Fruit fly (Drosophila melanogaster): ENCODE data around the gene CG14606.

Gene CG14606

dm6 chr3R:7187093-7187912, 29.6 kb downstream of the CG14606 start (continued):
- TF ChIP-seq BEAF-32 (GFP tag; optimal IDR thresholded peaks at IDR 0.05) (peak; percentile 30), ab (GFP tag; optimal IDR thresholded peaks at IDR 0.05) (no peak), Ets97D (GFP tag; optimal IDR thresholded peaks at IDR 0.05) (no peak), zf30C (GFP tag; optimal IDR thresholded peaks at IDR 0.05) (peak; percentile 72), CG11723 (GFP tag; optimal IDR thresholded peaks at IDR 0.05) (no peak), tll (GFP tag; optimal IDR thresholded peaks at IDR 0.05) (no peak), Lim3 (GFP tag; IDR thresholded peaks at IDR 0.05) (no peak), NK7.1 (GFP tag; optimal IDR thresholded peaks at IDR 0.05) (no peak), CG4360 (GFP tag; IDR thresholded peaks at IDR 0.05) (peak; percentile 12; the same call in 1 of the 2 replicates), CG11696 (GFP tag; IDR thresholded peaks at IDR 0.05) (no peak), MESR4 (GFP tag; optimal IDR thresholded peaks at IDR 0.05) (peak; percentile 81), cg (GFP tag; optimal IDR thresholded peaks at IDR 0.05) (peak; percentile 96), Dll (GFP tag; IDR thresholded peaks at IDR 0.05; ENCODE audit: partially characterized antibody) (peak; percentile 35; the same call in 1 of the 4 replicates), gfzf (GFP tag; optimal IDR thresholded peaks at IDR 0.05) (peak; percentile 19), CG4404 (GFP tag; IDR thresholded peaks at IDR 0.05) (no peak), D19A (tag; optimal IDR thresholded peaks at IDR 0.05) (peak; percentile 5), CG13624 (GFP tag; optimal IDR thresholded peaks at IDR 0.05) (no peak), CG15269 (tag; optimal IDR thresholded peaks at IDR 0.05) (no peak), CG17385 (GFP tag; optimal IDR thresholded peaks at IDR 0.05) (peak; percentile 69), CG2889 (GFP tag; IDR thresholded peaks at IDR 0.05) (no peak), Rx (GFP tag; IDR thresholded peaks at IDR 0.05) (no peak), CG10979 (tag; optimal IDR thresholded peaks at IDR 0.05) (peak; percentile 24), az2 (GFP tag; optimal IDR thresholded peaks at IDR 0.05) (peak; percentile 27), CG4282 (GFP tag; optimal IDR thresholded peaks at IDR 0.05) (no peak), klu (GFP tag; IDR thresholded peaks at IDR 0.05) (no peak), CG4617 (GFP tag; optimal IDR thresholded peaks at IDR 0.05; ENCODE audit: borderline replicate concordance) (peak; percentile 78), Camta (GFP tag; optimal IDR thresholded peaks at IDR 0.05) (no peak), crp (GFP tag; optimal IDR thresholded peaks at IDR 0.05) (no peak), Dip2 (GFP tag; IDR thresholded peaks at IDR 0.05) (no peak), CG17186 (GFP tag; optimal IDR thresholded peaks at IDR 0.05) (no peak), CG15479 (GFP tag; optimal IDR thresholded peaks at IDR 0.05) (peak; percentile 27), CG18011 (GFP tag; optimal IDR thresholded peaks at IDR 0.05) (no peak), CG9215 (GFP tag; IDR thresholded peaks at IDR 0.05) (no peak), CG30403 (GFP tag; optimal IDR thresholded peaks at IDR 0.05) (no peak), CG7963 (GFP tag; IDR thresholded peaks at IDR 0.05; ENCODE audit: partially characterized antibody) (no peak), Sin3A (optimal IDR thresholded peaks at IDR 0.05) (peak; percentile 30), p53 (GFP tag; optimal IDR thresholded peaks at IDR 0.05) (no peak), H15 (GFP tag; IDR thresholded peaks at IDR 0.05) (no peak), CG12104 (GFP tag; optimal IDR thresholded peaks at IDR 0.05) (no peak), CG18262 (tag; optimal IDR thresholded peaks at IDR 0.05) (peak; percentile 45), kni (GFP tag; optimal IDR thresholded peaks at IDR 0.05) (peak; percentile 5), Abd-B (GFP tag; optimal IDR thresholded peaks at IDR 0.05) (no peak), chn (GFP tag; optimal IDR thresholded peaks at IDR 0.05) (no peak), Xrp1 (GFP tag; IDR thresholded peaks at IDR 0.05) (0 out of 2 replicates have a peak, but pooled peaks have one; percentile 30), CG34224 (GFP tag; IDR thresholded peaks at IDR 0.05; ENCODE audit: partially characterized antibody) (0 out of 3 replicates have a peak, but pooled peaks have one; percentile 34), CG8359 (GFP tag; optimal IDR thresholded peaks at IDR 0.05; ENCODE audit: borderline replicate concordance) (no peak), CG10462 (GFP tag; optimal IDR thresholded peaks at IDR 0.05) (peak; percentile 23), Meics (GFP tag; optimal IDR thresholded peaks at IDR 0.05) (peak; percentile 9), Ets65A (GFP tag) (peak; percentile 61)
